Fruit fly (Drosophila melanogaster) whole organism, embryonic: ENCODE measurements around the gene grass.

Source experiments
- p53 ChIP-seq: fragments of 200-800 bp; sonication (Bioruptor generic); optimal IDR thresholded peaks from 2 replicates; lab custom pipeline; 2016; ENCODE audit warnings: missing biosample characterization, missing genetic modification characterization
- tup ChIP-seq: fragments of 200-800 bp; sonication (Bioruptor generic); optimal IDR thresholded peaks from 2 replicates; lab custom pipeline; 2016; ENCODE audit warnings: missing biosample characterization, mild to moderate bottlenecking, missing genetic modification characterization, moderate library complexity
- wdn ChIP-seq: fragments of 200-800 bp; sonication (Bioruptor generic); IDR thresholded peaks from 2 replicates; pipeline ENCODE4 v1.3.6; 2022; ENCODE audit warnings: missing biosample characterization, missing genetic modification characterization

DNA sequence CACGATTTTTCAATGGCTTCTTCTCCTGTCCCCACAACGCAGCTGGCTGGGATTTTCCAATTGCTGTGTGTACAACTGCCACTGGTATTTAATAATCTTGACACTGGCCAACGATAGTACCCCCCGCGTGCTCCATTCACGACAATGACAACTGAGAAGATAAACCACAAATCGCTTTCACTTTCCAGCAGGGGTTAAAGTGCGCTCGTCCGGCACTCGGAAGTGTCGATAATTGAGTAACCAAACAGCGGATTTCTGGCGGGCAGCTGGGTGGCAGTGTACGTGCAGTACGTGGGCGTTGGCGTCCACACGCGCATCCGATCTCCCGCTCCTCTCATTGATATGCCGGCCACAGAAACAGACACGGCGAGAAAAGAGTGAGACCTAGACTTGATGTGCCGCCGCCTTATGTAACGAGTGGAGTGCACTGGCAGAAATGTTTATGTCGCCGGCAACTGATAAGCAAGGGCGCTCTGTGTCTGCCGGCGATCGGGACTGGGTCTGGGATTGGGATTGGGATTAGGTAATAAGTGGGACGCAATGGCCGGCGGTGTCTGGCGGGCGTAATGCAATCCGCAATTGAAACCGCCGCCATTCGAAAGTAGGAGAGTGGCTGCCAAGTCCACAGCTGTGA is 22.9 kb upstream of the grass start:
- no peak for TF ChIP-seq tup
- TF ChIP-seq wdn (GFP tag; lab: Robert Waterston, UW) = no peak
- TF ChIP-seq p53 (GFP tag; lab: Kevin White, UChicago) = no peak
